Worm (Caenorhabditis elegans): ENCODE results near the gene immt-2.

- TF ChIP-seq nhr-6 (tag; optimal IDR thresholded peaks at IDR 0.05) (no peak), ama-1 (optimal IDR thresholded peaks at IDR 0.05) (no peak), lin-39 (tag; optimal IDR thresholded peaks at IDR 0.05) (no peak), elt-3 (tag; optimal IDR thresholded peaks at IDR 0.05) (no peak), R02D3.7 (tag; optimal IDR thresholded peaks at IDR 0.05) (no peak), nhr-237 (tag; optimal IDR thresholded peaks at IDR 0.05) (no peak), unc-39 (tag; optimal IDR thresholded peaks at IDR 0.05) (no peak)
Measured at ce11 chrV:16814541-16815207, 25.6 kb downstream of the immt-2 start.

All from whole organism, L2 larva.